Worm (Caenorhabditis elegans): ENCODE measurements around the gene ZK813.5.

ce11 chrX:3443526-3443925 lies 7.5 kb downstream of the ZK813.5 start, which contains the start of gene ZK813.2:
- TF ChIP-seq nhr-11 (tag; optimal IDR thresholded peaks at IDR 0.05), result no peak
- TF ChIP-seq ceh-82 (tag; optimal IDR thresholded peaks at IDR 0.05), result no peak
- TF ChIP-seq ztf-11 (tag; optimal IDR thresholded peaks at IDR 0.05), result no peak
- no peak for TF ChIP-seq snpc-4 (tag; optimal IDR thresholded peaks at IDR 0.05)
- TF ChIP-seq fos-1 (tag; optimal IDR thresholded peaks at IDR 0.05), result no peak
- no peak for TF ChIP-seq blmp-1 (tag; optimal IDR thresholded peaks at IDR 0.05; ENCODE audit: insufficient read depth)
- no peak for TF ChIP-seq zag-1 (tag; optimal IDR thresholded peaks at IDR 0.05)
- no peak for TF ChIP-seq unc-62 (GFP tag; optimal IDR thresholded peaks at IDR 0.05)
- TF ChIP-seq elt-3 (tag; optimal IDR thresholded peaks at IDR 0.05), result no peak
- TF ChIP-seq nhr-237 (tag; optimal IDR thresholded peaks at IDR 0.05), result no peak
- TF ChIP-seq gmeb-1 (tag; optimal IDR thresholded peaks at IDR 0.05), result no peak
- TF ChIP-seq nhr-77 (tag; optimal IDR thresholded peaks at IDR 0.05), result no peak
- TF ChIP-seq nhr-6 (tag; optimal IDR thresholded peaks at IDR 0.05), result no peak
